Worm (Caenorhabditis elegans) whole organism, young adult: ENCODE data around the gene C06E7.2.

Source experiments
- F49E8.2 ChIP-seq: sonication (generic microtip); optimal IDR thresholded peaks from 3 replicates; lab custom pipeline; 2017; ENCODE audit warnings: missing genetic modification characterization, mild to moderate bottlenecking, missing compliant biosample characterization, antibody characterized with exemption, moderate library complexity; ENCODE audit not compliant: insufficient read depth
- Y56A3A.18 ChIP-seq: fragments of 200-800 bp; sonication (Bioruptor generic); IDR thresholded peaks from 2 replicates; pipeline ENCODE4 v1.3.6; 2022; ENCODE audit warnings: missing genetic modification reagents, missing genetic modification characterization, missing compliant biosample characterization
- ama-1 ChIP-seq, 3 experiments: fragments of 150-350 bp in 1 of 3; sonication (generic microtip) in 2 of 3; optimal IDR thresholded peaks; 2 replicates each; lab custom pipeline; 2014 to 2018; ENCODE audit warnings: missing biosample characterization in 2 of 3, missing genetic modification characterization in 2 of 3, missing genetic modification reagents in 2 of 3

ce11 chrIV:5884500-5884899 lies 45.2 kb downstream of the C06E7.2 start, which contains the start of gene H04M03.11:
- TF ChIP-seq Y56A3A.18 = no peak
- TF ChIP-seq F49E8.2 (tag; lab: Kevin White, UChicago) = no peak
- no peak for TF ChIP-seq ama-1 (optimal IDR thresholded peaks at IDR 0.05; lab: Kevin White, UChicago)
- TF ChIP-seq ama-1 (GFP tag; optimal IDR thresholded peaks at IDR 0.05; lab: Kevin White, UChicago) = no peak
